Fruit fly (Drosophila melanogaster) whole organism, embryonic: ENCODE measurements around the gene CG4313.
A peak's percentile ranks its signal among the peaks of the same experiment; 100 is the strongest.

Source experiments
- Ada2b ChIP-seq: fragments of 200-800 bp; sonication (Bioruptor generic); IDR thresholded peaks from 2 replicates; pipeline ENCODE4 v1.3.6; 2022; ENCODE audit warnings: missing biosample characterization, missing genetic modification characterization
- Atf-2 ChIP-seq: fragments of 200-800 bp; sonication (Bioruptor generic); optimal IDR thresholded peaks from 2 replicates; lab custom pipeline; 2016; ENCODE audit warnings: missing biosample characterization, missing genetic modification characterization
- CG10462 ChIP-seq: fragments of 200-800 bp; sonication (Bioruptor generic); optimal IDR thresholded peaks from 2 replicates; lab custom pipeline; 2016; ENCODE audit warnings: missing biosample characterization, missing genetic modification characterization
- CG10959 ChIP-seq: fragments of 200-800 bp; sonication (Bioruptor generic); IDR thresholded peaks from 2 replicates; pipeline ENCODE4 v1.3.6; 2022; ENCODE audit warnings: missing biosample characterization, missing genetic modification characterization
- CG11723 ChIP-seq: fragments of 200-800 bp; sonication (Bioruptor generic); optimal IDR thresholded peaks from 2 replicates; lab custom pipeline; 2017; ENCODE audit warnings: missing biosample characterization, mild to moderate bottlenecking, missing genetic modification characterization
- CG13624 ChIP-seq: fragments of 200-800 bp; sonication (Bioruptor generic); optimal IDR thresholded peaks from 2 replicates; lab custom pipeline; 2016; ENCODE audit warnings: missing biosample characterization, missing genetic modification characterization
- CG1529 ChIP-seq: fragments of 200-800 bp; sonication (Bioruptor generic); optimal IDR thresholded peaks from 3 replicates; lab custom pipeline; 2018; ENCODE audit warnings: missing biosample characterization, missing genetic modification characterization
- CG15696 ChIP-seq: fragments of 200-800 bp; sonication (Bioruptor generic); optimal IDR thresholded peaks from 2 replicates; lab custom pipeline; 2019; ENCODE audit warnings: missing biosample characterization, mild to moderate bottlenecking, missing genetic modification characterization, moderate library complexity
- CG16863 ChIP-seq: fragments of 200-800 bp; sonication (Bioruptor generic); optimal IDR thresholded peaks from 3 replicates; lab custom pipeline; 2016; ENCODE audit warnings: missing biosample characterization, missing genetic modification characterization
- CG17359 ChIP-seq: fragments of 200-800 bp; sonication (Bioruptor generic); optimal IDR thresholded peaks from 3 replicates; lab custom pipeline; 2018; ENCODE audit warnings: missing biosample characterization, mild to moderate bottlenecking, missing genetic modification characterization, moderate library complexity
- CG17361 ChIP-seq: fragments of 200-800 bp; sonication (Bioruptor generic); IDR thresholded peaks from 3 replicates; pipeline ENCODE4 v1.3.6; 2022; ENCODE audit warnings: missing biosample characterization, missing genetic modification characterization
- CG17612 ChIP-seq: fragments of 200-800 bp; sonication (Bioruptor generic); IDR thresholded peaks from 2 replicates; pipeline ENCODE4 v1.3.6; 2022; ENCODE audit warnings: missing biosample characterization, missing genetic modification characterization
- CG33213 ChIP-seq: fragments of 200-800 bp; sonication (Bioruptor generic); optimal IDR thresholded peaks from 3 replicates; lab custom pipeline; 2016; ENCODE audit warnings: missing biosample characterization, missing genetic modification characterization
- CG34376 ChIP-seq: fragments of 200-800 bp; sonication (Bioruptor generic); optimal IDR thresholded peaks from 2 replicates; lab custom pipeline; 2018; ENCODE audit warnings: missing biosample characterization, mild to moderate bottlenecking, missing genetic modification characterization
- CG3847 ChIP-seq: fragments of 200-800 bp; sonication (Bioruptor generic); IDR thresholded peaks from 2 replicates; pipeline ENCODE4 v1.3.6; 2022; ENCODE audit warnings: missing biosample characterization, missing genetic modification characterization
- CG6254 ChIP-seq: fragments of 200-800 bp; sonication (Bioruptor generic); optimal IDR thresholded peaks from 3 replicates; lab custom pipeline; 2017; ENCODE audit warnings: mild to moderate bottlenecking, missing biosample characterization, missing genetic modification reagents, missing genetic modification characterization
- CG7271 ChIP-seq: fragments of 200-800 bp; sonication (Bioruptor generic); optimal IDR thresholded peaks from 2 replicates; lab custom pipeline; 2018; ENCODE audit warnings: missing biosample characterization, mild to moderate bottlenecking, missing genetic modification characterization, moderate library complexity
- CG7786 ChIP-seq: fragments of 200-800 bp; sonication (Bioruptor generic); optimal IDR thresholded peaks from 2 replicates; lab custom pipeline; 2016; ENCODE audit warnings: missing biosample characterization, missing genetic modification characterization
- CG9797 ChIP-seq: fragments of 200-800 bp; sonication (Bioruptor generic); optimal IDR thresholded peaks from 3 replicates; lab custom pipeline; 2018; ENCODE audit warnings: missing biosample characterization, mild to moderate bottlenecking, missing genetic modification characterization
- CG9876 ChIP-seq: fragments of 200-800 bp; sonication (Bioruptor generic); optimal IDR thresholded peaks from 2 replicates; lab custom pipeline; 2016; ENCODE audit warnings: missing biosample characterization, missing genetic modification characterization
- Chrac-16 ChIP-seq: fragments of 200-800 bp; sonication (Bioruptor generic); optimal IDR thresholded peaks from 3 replicates; lab custom pipeline; 2016; ENCODE audit warnings: missing biosample characterization, missing genetic modification characterization
- D19A ChIP-seq: fragments of 200-800 bp; optimal IDR thresholded peaks from 3 replicates; lab custom pipeline; 2019; ENCODE audit warnings: missing biosample characterization, mild to moderate bottlenecking, missing genetic modification characterization, moderate library complexity
- Doc2 ChIP-seq: fragments of 200-800 bp; sonication (Bioruptor generic); IDR thresholded peaks from 2 replicates; pipeline ENCODE4 v1.3.6; 2022; ENCODE audit warnings: missing biosample characterization, missing genetic modification characterization
- Fer3 ChIP-seq: fragments of 200-800 bp; sonication (Bioruptor generic); optimal IDR thresholded peaks from 2 replicates; lab custom pipeline; 2018; ENCODE audit warnings: missing biosample characterization, mild to moderate bottlenecking, missing genetic modification characterization, moderate library complexity
- HLH3B ChIP-seq: fragments of 200-800 bp; sonication (Bioruptor generic); IDR thresholded peaks from 2 replicates; pipeline ENCODE4 v1.3.6; 2022; ENCODE audit warnings: missing biosample characterization, missing genetic modification characterization
- Hr39 ChIP-seq: fragments of >200 bp; optimal IDR thresholded peaks from 2 replicates; lab custom pipeline; 2017
- Hr51 ChIP-seq, 2 experiments: fragments of 200-800 bp; sonication (Bioruptor generic); optimal IDR thresholded peaks; 2 replicates in 1 of 2; 3 replicates in 1 of 2; lab custom pipeline; 2016 to 2018; ENCODE audit warnings: missing biosample characterization in 2 of 2, missing genetic modification characterization in 2 of 2, mild to moderate bottlenecking in 1 of 2, moderate library complexity in 1 of 2
- Kr ChIP-seq: fragments of 200-800 bp; sonication (Bioruptor generic); optimal IDR thresholded peaks from 2 replicates; lab custom pipeline; 2017; ENCODE audit warnings: missing biosample characterization, mild to moderate bottlenecking, missing genetic modification characterization
- MESR4 ChIP-seq: fragments of 200-800 bp; sonication (Bioruptor generic); optimal IDR thresholded peaks from 2 replicates; lab custom pipeline; 2018; ENCODE audit warnings: missing biosample characterization, mild to moderate bottlenecking, missing genetic modification characterization, moderate library complexity
- NK7.1 ChIP-seq: fragments of 200-800 bp; sonication (Bioruptor generic); optimal IDR thresholded peaks from 3 replicates; lab custom pipeline; 2016; ENCODE audit warnings: missing biosample characterization, missing genetic modification characterization
- Oaz ChIP-seq: fragments of 200-800 bp; sonication (Bioruptor generic); IDR thresholded peaks from 2 replicates; pipeline ENCODE4 v1.3.6; 2022; ENCODE audit warnings: missing biosample characterization, missing genetic modification characterization
- Pdp1 ChIP-seq, 2 experiments: fragments of 200-800 bp; sonication (Bioruptor generic); optimal IDR thresholded peaks; 3 replicates each; lab custom pipeline; 2016; ENCODE audit warnings: missing biosample characterization in 2 of 2, missing genetic modification characterization in 2 of 2, mild to moderate bottlenecking in 1 of 2, moderate library complexity in 1 of 2
- Poxn ChIP-seq: fragments of 200-800 bp; sonication (Bioruptor generic); IDR thresholded peaks from 2 replicates; pipeline ENCODE4 v1.3.6; 2022; ENCODE audit warnings: missing biosample characterization, missing genetic modification characterization
- Sry-β ChIP-seq: fragments of 200-800 bp; sonication (Bioruptor generic); optimal IDR thresholded peaks from 2 replicates; lab custom pipeline; 2018; ENCODE audit warnings: missing biosample characterization, mild to moderate bottlenecking, missing genetic modification characterization, moderate library complexity
- Taf1 ChIP-seq: fragments of 200-800 bp; sonication (Bioruptor generic); IDR thresholded peaks from 2 replicates; pipeline ENCODE4 v1.3.6; 2022; ENCODE audit warnings: missing biosample characterization, missing genetic modification characterization
- Trl ChIP-seq, 3 experiments: fragments of >200 bp in 2 of 3; fragments of 200-800 bp in 1 of 3; sonication (Bioruptor generic) in 1 of 3; optimal IDR thresholded peaks; 2 replicates in 1 of 3; 3 replicates in 2 of 3; lab custom pipeline; 2016 to 2017; ENCODE audit warnings: missing biosample characterization in 1 of 3, missing genetic modification characterization in 1 of 3
- cg ChIP-seq: fragments of 200-800 bp; sonication (Bioruptor generic); optimal IDR thresholded peaks from 3 replicates; lab custom pipeline; 2019; ENCODE audit warnings: missing biosample characterization, mild to moderate bottlenecking, missing genetic modification characterization, moderate library complexity
- fru ChIP-seq: fragments of >200 bp; optimal IDR thresholded peaks from 2 replicates; lab custom pipeline; 2017
- fu2 ChIP-seq: fragments of 200-800 bp; sonication (Bioruptor generic); optimal IDR thresholded peaks from 2 replicates; lab custom pipeline; 2016; ENCODE audit warnings: missing biosample characterization, missing genetic modification characterization
- ham ChIP-seq: fragments of 200-800 bp; sonication (Bioruptor generic); IDR thresholded peaks from 2 replicates; pipeline ENCODE4 v1.3.6; 2022; ENCODE audit warnings: missing biosample characterization, missing genetic modification characterization
- hth ChIP-seq: fragments of >200 bp; optimal IDR thresholded peaks from 2 replicates; lab custom pipeline; 2017; ENCODE audit warnings: inconsistent platforms
- ken ChIP-seq: fragments of 200-800 bp; sonication (Bioruptor generic); IDR thresholded peaks from 3 replicates; pipeline ENCODE4 v1.3.6; 2022; ENCODE audit warnings: missing biosample characterization, missing genetic modification characterization
- lov ChIP-seq, 2 experiments: fragments of 200-800 bp in 1 of 2; fragments of >200 bp in 1 of 2; sonication (Bioruptor generic) in 1 of 2; IDR thresholded peaks in 1 of 2; optimal IDR thresholded peaks in 1 of 2; 2 replicates in 1 of 2; 3 replicates in 1 of 2; pipeline versions ENCODE4 v1.3.6 to Lab custom; 2017 to 2022; ENCODE audit warnings: missing biosample characterization in 1 of 2, missing genetic modification characterization in 1 of 2
- pros ChIP-seq: fragments of 200-800 bp; sonication (Bioruptor generic); optimal IDR thresholded peaks from 3 replicates; lab custom pipeline; 2019; ENCODE audit warnings: missing biosample characterization, mild to moderate bottlenecking, missing genetic modification characterization, moderate library complexity
- pum ChIP-seq: fragments of 200-800 bp; sonication (Bioruptor generic); optimal IDR thresholded peaks from 2 replicates; lab custom pipeline; 2016; ENCODE audit warnings: missing biosample characterization, missing genetic modification characterization
- seq ChIP-seq: fragments of 200-800 bp; sonication (Bioruptor generic); IDR thresholded peaks from 2 replicates; pipeline ENCODE4 v1.3.6; 2022; ENCODE audit warnings: missing biosample characterization, missing genetic modification characterization
- slbo ChIP-seq: fragments of 200-800 bp; sonication (Bioruptor generic); IDR thresholded peaks from 2 replicates; pipeline ENCODE4 v1.3.6; 2022; ENCODE audit warnings: missing biosample characterization, missing genetic modification characterization
- tin ChIP-seq: fragments of 200-800 bp; sonication (Bioruptor generic); optimal IDR thresholded peaks from 3 replicates; lab custom pipeline; 2016; ENCODE audit warnings: missing biosample characterization, missing genetic modification characterization
- vvl ChIP-seq: fragments of 200-800 bp; sonication (Bioruptor generic); IDR thresholded peaks from 2 replicates; pipeline ENCODE4 v1.3.6; 2022; ENCODE audit warnings: missing biosample characterization, missing genetic modification characterization

Gene CG4313

DNA sequence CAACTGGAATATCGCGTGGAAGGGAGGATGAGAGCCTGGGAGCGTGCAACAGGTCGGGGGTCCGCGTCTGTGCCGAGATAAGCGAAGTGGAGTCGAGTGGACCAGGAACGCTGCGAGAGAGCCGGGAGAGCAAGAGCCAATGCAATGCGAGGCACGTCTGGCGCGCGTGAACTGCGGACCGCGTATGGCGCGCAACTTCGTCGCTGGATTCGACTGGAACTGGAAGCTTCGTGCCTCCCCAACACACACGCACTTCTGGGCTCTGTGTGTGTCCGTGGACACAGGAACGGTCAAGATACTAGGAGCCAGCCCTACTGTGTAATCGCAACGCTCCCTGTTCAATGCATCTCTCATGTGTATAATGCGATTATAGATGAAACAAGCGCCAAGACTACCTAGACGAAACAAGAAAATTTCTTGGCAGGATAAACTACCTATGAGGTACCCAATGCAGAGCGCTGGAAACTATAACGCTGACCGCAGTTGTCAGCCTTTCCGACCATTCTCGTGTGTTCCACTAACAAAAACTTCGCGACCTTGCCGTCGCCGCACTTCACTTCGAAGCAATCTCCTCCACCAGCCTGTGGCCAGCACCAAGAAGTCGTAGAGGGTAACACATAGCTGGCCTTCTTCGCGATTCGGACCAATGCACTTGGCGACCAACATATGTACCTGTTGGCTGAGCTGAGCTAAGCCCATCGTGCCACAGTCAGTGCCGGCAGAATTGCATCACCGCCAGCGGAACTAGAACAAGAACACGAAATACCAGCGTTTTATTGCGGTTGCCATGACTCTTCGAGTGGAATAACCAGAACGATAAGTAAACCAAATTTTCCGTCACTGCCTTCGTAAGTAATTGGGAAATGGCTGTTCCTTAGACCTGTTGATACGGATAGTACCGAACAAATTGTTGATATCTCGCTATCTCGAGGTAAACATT, 30.5 kb downstream of the CG4313 start, which contains the start of gene Rtca (continued):
- TF ChIP-seq Trl (optimal IDR thresholded peaks at IDR 0.05; lab: Kevin White, UChicago) (peak; percentile 25 to 37), Trl (GFP tag; optimal IDR thresholded peaks at IDR 0.05; lab: Kevin White, UChicago) (peak; percentile 57), CG7271 (tag; lab: Kevin White, UChicago) (no peak), CG34376 (GFP tag; lab: Kevin White, UChicago) (peak; percentile 37), NK7.1 (GFP tag; lab: Kevin White, UChicago) (peak; percentile 41), CG6254 (GFP tag; lab: Kevin White, UChicago) (peak; percentile 40), CG7786 (GFP tag; lab: Kevin White, UChicago) (peak; percentile 74), CG33213 (GFP tag; lab: Kevin White, UChicago) (no peak), CG3847 (GFP tag; lab: Robert Waterston, UW) (peak; percentile 70), CG10959 (peak; percentile 42; the same call in 1 of the 2 replicates), Ada2b (GFP tag; lab: Robert Waterston, UW) (peak; percentile 59), Doc2 (GFP tag; lab: Robert Waterston, UW) (no peak), ken (GFP tag; lab: Robert Waterston, UW) (peak; percentile 50; the same call in 1 of the 3 replicates), pum (peak; percentile 45), lov (optimal IDR thresholded peaks at IDR 0.05; lab: Kevin White, UChicago) (no peak), lov (GFP tag; IDR thresholded peaks at IDR 0.05; lab: Robert Waterston, UW) (0 out of 3 replicates have a peak, but pooled peaks have one; percentile 26), CG17361 (GFP tag; lab: Robert Waterston, UW) (peak; percentile 48; the same call in 2 of the 3 replicates), CG13624 (peak; percentile 51), tin (GFP tag; lab: Kevin White, UChicago) (peak; percentile 52), D19A (peak; percentile 57), seq (GFP tag; lab: Robert Waterston, UW) (peak; percentile 59), vvl (GFP tag; lab: Robert Waterston, UW) (peak; percentile 78), CG17359 (tag; lab: Kevin White, UChicago) (peak; percentile 58), CG9876 (GFP tag; lab: Kevin White, UChicago) (peak; percentile 25), Sry-β (GFP tag; lab: Kevin White, UChicago) (no peak), Fer3 (tag; lab: Kevin White, UChicago) (peak; percentile 62), fu2 (GFP tag; lab: Kevin White, UChicago) (peak; percentile 35), HLH3B (GFP tag; lab: Robert Waterston, UW) (peak; percentile 79), CG1529 (GFP tag; lab: Kevin White, UChicago) (peak; percentile 8), CG9797 (GFP tag; lab: Kevin White, UChicago) (no peak), Oaz (GFP tag; lab: Robert Waterston, UW) (no peak), Taf1 (peak; percentile 25; the same call in 1 of the 2 replicates), fru (lab: Kevin White, UChicago) (no peak), Pdp1 (GFP tag; optimal IDR thresholded peaks at IDR 0.05; lab: Kevin White, UChicago) (peak; percentile 49 to 70), CG11723 (GFP tag; lab: Kevin White, UChicago) (peak; percentile 34), pros (GFP tag; lab: Kevin White, UChicago) (peak; percentile 31), Atf-2 (GFP tag; lab: Kevin White, UChicago) (peak; percentile 48), CG10462 (GFP tag; lab: Kevin White, UChicago) (no peak), ham (GFP tag; lab: Robert Waterston, UW) (no peak), Hr39 (no peak), CG17612 (GFP tag; lab: Robert Waterston, UW) (no peak), Kr (no peak), Chrac-16 (GFP tag; lab: Kevin White, UChicago) (peak; percentile 50), MESR4 (peak; percentile 12), cg (GFP tag; lab: Kevin White, UChicago) (peak; percentile 63), hth (lab: Kevin White, UChicago) (no peak), slbo (GFP tag; lab: Robert Waterston, UW) (peak; percentile 77), Poxn (GFP tag; lab: Robert Waterston, UW) (0 out of 2 replicates have a peak, but pooled peaks have one; percentile 15), CG16863 (GFP tag; lab: Kevin White, UChicago) (peak; percentile 51), CG15696 (tag; lab: Kevin White, UChicago) (no peak), Hr51 (GFP tag; optimal IDR thresholded peaks at IDR 0.05; lab: Kevin White, UChicago) (peak; percentile 35 to 76)
